Fruit fly (Drosophila melanogaster) whole organism, embryonic: ENCODE data around the gene CG10702.

Source experiments
- CG10543 ChIP-seq: fragments of 200-800 bp; sonication (Bioruptor generic); optimal IDR thresholded peaks from 3 replicates; lab custom pipeline; 2017; ENCODE audit warnings: missing biosample characterization, mild to moderate bottlenecking, missing genetic modification characterization, moderate library complexity
- CG11456 ChIP-seq: fragments of 200-800 bp; sonication (Bioruptor generic); IDR thresholded peaks from 3 replicates; pipeline ENCODE4 v1.3.6; 2022; ENCODE audit warnings: missing biosample characterization, missing genetic modification characterization
- CG11695 ChIP-seq: fragments of 200-800 bp; sonication (Bioruptor generic); IDR thresholded peaks from 3 replicates; pipeline ENCODE4 v1.3.6; 2022; ENCODE audit warnings: missing biosample characterization, missing genetic modification characterization
- CG12104 ChIP-seq: fragments of 200-800 bp; sonication (Bioruptor generic); optimal IDR thresholded peaks from 3 replicates; lab custom pipeline; 2016; ENCODE audit warnings: missing biosample characterization, missing genetic modification characterization
- CG12659 ChIP-seq: fragments of 200-800 bp; sonication (Bioruptor generic); optimal IDR thresholded peaks from 3 replicates; lab custom pipeline; 2017; ENCODE audit warnings: mild to moderate bottlenecking, missing biosample characterization, missing genetic modification reagents, missing genetic modification characterization
- CG12744 ChIP-seq: fragments of 200-800 bp; sonication (Bioruptor generic); optimal IDR thresholded peaks from 2 replicates; lab custom pipeline; 2016; ENCODE audit warnings: missing biosample characterization, missing genetic modification characterization
- CG14441 ChIP-seq: fragments of 200-800 bp; sonication (Bioruptor generic); IDR thresholded peaks from 2 replicates; pipeline ENCODE4 v1.3.6; 2022; ENCODE audit warnings: missing biosample characterization, missing genetic modification characterization
- CG17361 ChIP-seq: fragments of 200-800 bp; sonication (Bioruptor generic); IDR thresholded peaks from 3 replicates; pipeline ENCODE4 v1.3.6; 2022; ENCODE audit warnings: missing biosample characterization, missing genetic modification characterization
- CG2875 ChIP-seq: fragments of 200-800 bp; sonication (Bioruptor generic); optimal IDR thresholded peaks from 2 replicates; lab custom pipeline; 2017; ENCODE audit warnings: missing biosample characterization, mild to moderate bottlenecking, missing genetic modification characterization, missing genetic modification reagents
- CG31441 ChIP-seq: fragments of 200-800 bp; sonication (Bioruptor generic); IDR thresholded peaks from 2 replicates; pipeline ENCODE4 v1.3.6; 2022; ENCODE audit warnings: missing biosample characterization, missing genetic modification characterization
- CG32772 ChIP-seq: fragments of 200-800 bp; sonication (Bioruptor generic); IDR thresholded peaks from 2 replicates; pipeline ENCODE4 v1.3.6; 2022; ENCODE audit warnings: missing biosample characterization, missing genetic modification characterization
- CG7271 ChIP-seq: fragments of 200-800 bp; sonication (Bioruptor generic); optimal IDR thresholded peaks from 2 replicates; lab custom pipeline; 2018; ENCODE audit warnings: missing biosample characterization, mild to moderate bottlenecking, missing genetic modification characterization, moderate library complexity
- CG7556 ChIP-seq: fragments of 200-800 bp; sonication (Bioruptor generic); optimal IDR thresholded peaks from 2 replicates; lab custom pipeline; 2017; ENCODE audit warnings: missing biosample characterization, mild to moderate bottlenecking, missing genetic modification characterization
- D ChIP-seq, 2 experiments: fragments of 200-800 bp in 1 of 2; fragments of >200 bp in 1 of 2; sonication (Bioruptor generic) in 1 of 2; optimal IDR thresholded peaks; 2 replicates in 1 of 2; 3 replicates in 1 of 2; lab custom pipeline; 2017; ENCODE audit warnings: mild to moderate bottlenecking in 1 of 2, missing biosample characterization in 1 of 2, missing genetic modification characterization in 1 of 2, missing genetic modification reagents in 1 of 2
- D19A ChIP-seq: fragments of 200-800 bp; optimal IDR thresholded peaks from 3 replicates; lab custom pipeline; 2019; ENCODE audit warnings: missing biosample characterization, mild to moderate bottlenecking, missing genetic modification characterization, moderate library complexity
- Eip74EF ChIP-seq, 2 experiments: fragments of 200-800 bp in 1 of 2; fragments of >200 bp in 1 of 2; sonication (Bioruptor generic) in 1 of 2; optimal IDR thresholded peaks; 2 replicates each; lab custom pipeline; 2017 to 2019; ENCODE audit warnings: missing biosample characterization in 2 of 2, missing genetic modification characterization in 2 of 2, mild to moderate bottlenecking in 1 of 2, moderate library complexity in 1 of 2
- GATAe ChIP-seq: fragments of 200-800 bp; sonication (Bioruptor generic); conservative IDR thresholded peaks from 2 replicates; pipeline ENCODE4 v1.3.6; 2022; ENCODE audit warnings: missing biosample characterization, missing genetic modification characterization
- H15 ChIP-seq: fragments of 200-800 bp; sonication (Bioruptor generic); IDR thresholded peaks from 3 replicates; pipeline ENCODE4 v1.3.6; 2022; ENCODE audit warnings: missing biosample characterization, missing genetic modification characterization
- HLHmδ ChIP-seq: fragments of 200-800 bp; sonication (Bioruptor generic); optimal IDR thresholded peaks from 2 replicates; lab custom pipeline; 2018; ENCODE audit warnings: missing biosample characterization, mild to moderate bottlenecking, missing genetic modification characterization, moderate library complexity
- Hey ChIP-seq: fragments of 200-800 bp; sonication (Bioruptor generic); optimal IDR thresholded peaks from 3 replicates; lab custom pipeline; 2018; ENCODE audit warnings: missing biosample characterization, mild to moderate bottlenecking, missing genetic modification characterization
- Lhr ChIP-seq: fragments of 200-800 bp; sonication (Bioruptor generic); optimal IDR thresholded peaks from 3 replicates; lab custom pipeline; 2017; ENCODE audit warnings: mild to moderate bottlenecking, missing biosample characterization, missing genetic modification reagents, missing genetic modification characterization
- Oli ChIP-seq: fragments of 200-800 bp; sonication (Bioruptor generic); optimal IDR thresholded peaks from 2 replicates; lab custom pipeline; 2018; ENCODE audit warnings: missing biosample characterization, mild to moderate bottlenecking, missing genetic modification characterization, moderate library complexity
- ab ChIP-seq: fragments of 200-800 bp; sonication (Bioruptor generic); optimal IDR thresholded peaks from 2 replicates; lab custom pipeline; 2016; ENCODE audit warnings: missing biosample characterization, missing genetic modification characterization
- abd-A ChIP-seq: fragments of 200-800 bp; sonication (Bioruptor generic); optimal IDR thresholded peaks from 3 replicates; lab custom pipeline; 2019; ENCODE audit warnings: missing biosample characterization, mild to moderate bottlenecking, missing genetic modification characterization, moderate library complexity
- bcd ChIP-seq: fragments of 200-800 bp; sonication (Bioruptor generic); optimal IDR thresholded peaks from 2 replicates; lab custom pipeline; 2017; ENCODE audit warnings: missing biosample characterization, mild to moderate bottlenecking, missing genetic modification characterization
- crol ChIP-seq: fragments of 200-800 bp; sonication (Bioruptor generic); IDR thresholded peaks from 2 replicates; pipeline ENCODE4 v1.3.6; 2022; ENCODE audit warnings: missing biosample characterization, missing genetic modification characterization
- dysf ChIP-seq: fragments of 200-800 bp; sonication (Bioruptor generic); IDR thresholded peaks from 3 replicates; pipeline ENCODE4 v1.3.6; 2022; ENCODE audit warnings: missing biosample characterization, missing genetic modification characterization
- esg ChIP-seq: fragments of 200-800 bp; sonication (Bioruptor generic); conservative IDR thresholded peaks from 2 replicates; pipeline ENCODE4 v1.3.6; 2022; ENCODE audit warnings: missing biosample characterization, missing genetic modification characterization
- ham ChIP-seq: fragments of 200-800 bp; sonication (Bioruptor generic); IDR thresholded peaks from 2 replicates; pipeline ENCODE4 v1.3.6; 2022; ENCODE audit warnings: missing biosample characterization, missing genetic modification characterization
- lab ChIP-seq: fragments of 200-800 bp; sonication (Bioruptor generic); optimal IDR thresholded peaks from 3 replicates; lab custom pipeline; 2017; ENCODE audit warnings: missing biosample characterization, missing genetic modification characterization, mild to moderate bottlenecking, moderate library complexity, missing genetic modification reagents
- nerfin-2 ChIP-seq: fragments of 200-800 bp; sonication (Bioruptor generic); IDR thresholded peaks from 2 replicates; pipeline ENCODE4 v1.3.6; 2022; ENCODE audit warnings: missing biosample characterization, missing genetic modification characterization; ENCODE audit not compliant: partially characterized antibody
- pho ChIP-seq: fragments of 200-800 bp; sonication (Bioruptor generic); optimal IDR thresholded peaks from 2 replicates; lab custom pipeline; 2016; ENCODE audit warnings: missing biosample characterization, missing genetic modification characterization
- pita ChIP-seq: fragments of 200-800 bp; sonication (Bioruptor generic); optimal IDR thresholded peaks from 2 replicates; lab custom pipeline; 2017; ENCODE audit warnings: missing biosample characterization, mild to moderate bottlenecking, missing genetic modification characterization
- prd ChIP-seq, 3 experiments: fragments of >200 bp in 2 of 3; fragments of 200-800 bp in 1 of 3; sonication (Bioruptor generic) in 1 of 3; optimal IDR thresholded peaks in 2 of 3; IDR thresholded peaks in 1 of 3; 2 replicates in 2 of 3; 3 replicates in 1 of 3; pipeline versions ENCODE4 v1.3.6 to Lab custom; 2017 to 2022; ENCODE audit warnings: missing biosample characterization in 1 of 3, missing genetic modification characterization in 1 of 3
- so ChIP-seq: fragments of 200-800 bp; sonication (Bioruptor generic); IDR thresholded peaks from 3 replicates; pipeline ENCODE4 v1.3.6; 2022; ENCODE audit warnings: missing biosample characterization, missing genetic modification characterization
- sob ChIP-seq: fragments of 200-800 bp; sonication (Bioruptor generic); IDR thresholded peaks from 2 replicates; pipeline ENCODE4 v1.3.6; 2022; ENCODE audit warnings: missing biosample characterization, missing genetic modification characterization
- stwl ChIP-seq: fragments of 200-800 bp; sonication (Bioruptor generic); optimal IDR thresholded peaks from 3 replicates; lab custom pipeline; 2018; ENCODE audit warnings: missing biosample characterization, mild to moderate bottlenecking, missing genetic modification characterization, moderate library complexity
- unc-4 ChIP-seq: fragments of 200-800 bp; sonication (Bioruptor generic); IDR thresholded peaks from 2 replicates; pipeline ENCODE4 v1.3.6; 2022; ENCODE audit warnings: missing biosample characterization, missing genetic modification characterization; ENCODE audit not compliant: partially characterized antibody
- zen ChIP-seq: fragments of 200-800 bp; sonication (Bioruptor generic); optimal IDR thresholded peaks from 3 replicates; lab custom pipeline; 2018; ENCODE audit warnings: missing biosample characterization, mild to moderate bottlenecking, missing genetic modification characterization, moderate library complexity

The CG10702 gene

DNA sequence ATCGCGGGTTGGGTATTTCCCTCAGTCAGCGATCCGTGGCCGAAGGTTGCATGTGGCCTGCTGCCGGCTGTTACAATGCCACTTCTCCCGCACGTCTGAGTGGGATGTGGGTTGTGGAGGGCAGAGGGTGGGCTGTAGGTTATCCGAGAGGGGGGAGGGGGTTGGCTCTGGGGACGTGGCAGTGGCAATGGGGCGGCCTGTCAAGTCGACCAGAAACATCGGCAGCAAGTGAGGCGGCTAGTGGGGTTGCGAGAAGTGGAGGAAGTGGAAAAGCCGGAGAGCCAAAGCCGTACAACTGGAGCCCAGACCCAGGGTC is 44.9 kb downstream of the CG10702 start:
- TF ChIP-seq sob, result no peak
- TF ChIP-seq crol (GFP tag; lab: Robert Waterston, UW), result peak; percentile 86
- no peak for TF ChIP-seq HLHmδ (GFP tag; lab: Kevin White, UChicago)
- TF ChIP-seq CG31441 (GFP tag; lab: Robert Waterston, UW), result 0 out of 2 replicates have a peak, but pooled peaks have one; percentile 6
- peak in 1 of 2 experiments; percentile 1 for TF ChIP-seq Eip74EF (GFP tag; optimal IDR thresholded peaks at IDR 0.05; lab: Kevin White, UChicago)
- peak; percentile 60 for TF ChIP-seq CG7556 (GFP tag; lab: Kevin White, UChicago)
- TF ChIP-seq CG12659 (GFP tag; lab: Kevin White, UChicago), result no peak
- TF ChIP-seq CG12104 (GFP tag; lab: Kevin White, UChicago), result peak; percentile 23
- TF ChIP-seq stwl (tag; lab: Kevin White, UChicago), result no peak
- TF ChIP-seq prd (optimal IDR thresholded peaks at IDR 0.05; lab: Kevin White, UChicago), result no peak
- 0 out of 3 replicates have a peak, but pooled peaks have one; percentile 1 for TF ChIP-seq prd (GFP tag; IDR thresholded peaks at IDR 0.05; lab: Robert Waterston, UW)
- TF ChIP-seq so, result no peak
- TF ChIP-seq pita (GFP tag; lab: Kevin White, UChicago), result no peak
- no peak for TF ChIP-seq GATAe (GFP tag; lab: Robert Waterston, UW)
- TF ChIP-seq dysf (GFP tag; lab: Robert Waterston, UW), result peak; percentile 2; the same call in 1 of the 3 replicates
- no peak for TF ChIP-seq Lhr
- TF ChIP-seq unc-4 (GFP tag; lab: Robert Waterston, UW), result no peak
- TF ChIP-seq CG12744, result no peak
- no peak for TF ChIP-seq nerfin-2 (GFP tag; lab: Robert Waterston, UW)
- TF ChIP-seq Oli (tag; lab: Kevin White, UChicago), result no peak
- TF ChIP-seq D (optimal IDR thresholded peaks at IDR 0.05; lab: Kevin White, UChicago), result no peak
- TF ChIP-seq D (GFP tag; optimal IDR thresholded peaks at IDR 0.05; lab: Kevin White, UChicago), result no peak
- peak; percentile 42 for TF ChIP-seq abd-A
- peak; percentile 24; the same call in 1 of the 3 replicates for TF ChIP-seq CG17361 (GFP tag; lab: Robert Waterston, UW)
- no peak for TF ChIP-seq ham (GFP tag; lab: Robert Waterston, UW)
- no peak for TF ChIP-seq CG7271 (tag; lab: Kevin White, UChicago)
- TF ChIP-seq pho (GFP tag; lab: Kevin White, UChicago), result no peak
- no peak for TF ChIP-seq ab (GFP tag; lab: Kevin White, UChicago)
- no peak for TF ChIP-seq CG14441
- no peak for TF ChIP-seq CG2875 (GFP tag; lab: Kevin White, UChicago)
- TF ChIP-seq bcd, result peak; percentile 6
- TF ChIP-seq esg (GFP tag; lab: Robert Waterston, UW), result no peak
- TF ChIP-seq CG11456, result peak; percentile 39; the same call in 1 of the 3 replicates
- TF ChIP-seq H15 (GFP tag; lab: Robert Waterston, UW), result no peak
- TF ChIP-seq CG10543 (GFP tag; lab: Kevin White, UChicago), result peak; percentile 60
- no peak for TF ChIP-seq zen (tag; lab: Kevin White, UChicago)
- peak; percentile 41 for TF ChIP-seq Hey (tag; lab: Kevin White, UChicago)
- TF ChIP-seq D19A (tag; lab: Kevin White, UChicago), result peak; percentile 6
- 0 out of 3 replicates have a peak, but pooled peaks have one; percentile 1 for TF ChIP-seq CG11695 (GFP tag; lab: Robert Waterston, UW)
- TF ChIP-seq lab (GFP tag; lab: Kevin White, UChicago), result peak; percentile 19
- TF ChIP-seq CG32772 (GFP tag; lab: Robert Waterston, UW), result 0 out of 2 replicates have a peak, but pooled peaks have one; percentile 0
